Fruit fly (Drosophila melanogaster) Kc167 (cell line): Measurements from ENCODE around the gene Pcd.

Experiments
- Myc ChIP-seq: fragments of >200 bp; optimal IDR thresholded peaks from 2 replicates; lab custom pipeline; 2017; ENCODE audit warnings: missing external identifiers
- h ChIP-seq: fragments of >200 bp; optimal IDR thresholded peaks from 3 replicates; lab custom pipeline; 2018; ENCODE audit warnings: missing external identifiers
- psq ChIP-seq: fragments of >200 bp; optimal IDR thresholded peaks from 2 replicates; lab custom pipeline; 2017; ENCODE audit warnings: missing external identifiers
- ttk ChIP-seq: sonication (Bioruptor generic); optimal IDR thresholded peaks from 2 replicates; lab custom pipeline; 2017; ENCODE audit warnings: missing external identifiers

DNA sequence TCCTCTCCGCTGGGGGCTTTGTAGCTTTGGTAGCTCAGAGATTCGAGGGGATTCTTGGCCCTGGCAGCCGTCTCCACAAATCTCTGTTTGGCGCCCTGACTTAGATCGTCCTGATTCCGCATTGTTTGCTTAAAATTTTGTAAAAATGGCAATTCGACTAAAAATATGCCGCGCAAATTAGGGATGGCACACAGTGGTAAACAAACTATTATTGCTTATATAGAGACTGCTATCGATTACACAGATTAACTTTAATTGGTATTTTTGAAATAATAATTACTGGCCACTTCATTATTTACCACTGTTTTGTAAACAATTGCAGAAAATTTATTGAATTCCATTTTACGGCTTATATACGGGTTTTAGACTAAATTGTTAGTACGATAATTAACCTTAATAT is 1.8 kb downstream of the Pcd start, which contains the start of the genes Naa40 and CG18731:
- TF ChIP-seq psq (no peak), Myc (lab: Kevin White, UChicago) (no peak), ttk (no peak), h (lab: Kevin White, UChicago) (no peak)
